Worm (Caenorhabditis elegans) whole organism, L4/young adult: ENCODE results near the gene F56D1.1.

Experiments used
- dao-5 ChIP-seq: sonication (generic microtip); optimal IDR thresholded peaks from 2 replicates; lab custom pipeline; 2016; ENCODE audit warnings: missing genotype, missing genetic modification characterization, moderate library complexity, missing compliant biosample characterization
- him-1 ChIP-seq: sonication (generic microtip); optimal IDR thresholded peaks from 2 replicates; lab custom pipeline; 2016; ENCODE audit warnings: missing genotype, missing genetic modification reagents, missing genetic modification characterization, missing compliant biosample characterization

DNA sequence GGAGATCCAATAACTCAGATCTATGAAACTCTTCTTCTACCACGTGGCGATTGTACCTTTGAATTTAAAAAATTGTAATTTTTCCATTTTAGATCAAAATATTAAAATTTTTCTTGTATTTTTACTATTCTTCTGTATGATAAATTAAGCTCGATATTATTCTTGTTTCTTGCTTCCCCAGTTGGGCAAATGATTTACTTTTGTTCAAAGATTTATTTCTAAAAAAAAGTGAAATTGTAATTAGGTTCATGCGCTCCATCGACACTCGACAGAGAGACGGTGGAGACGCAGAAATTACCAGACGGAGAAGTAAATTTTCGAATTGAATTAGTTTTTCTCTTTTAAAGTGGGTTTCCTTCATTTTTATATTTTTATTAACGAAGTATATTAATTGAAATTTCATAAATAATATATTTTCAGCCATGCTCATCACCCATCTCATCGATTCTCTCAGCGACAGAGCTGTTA, 27.4 kb downstream of the F56D1.1 start, which contains the start of gene npp-24:
- TF ChIP-seq dao-5 (tag; lab: Kevin White, UChicago) (no peak), him-1 (tag; lab: Kevin White, UChicago) (no peak)
